Worm (Caenorhabditis elegans): ENCODE results near the gene T26A5.6.

Gene T26A5.6

ce11 chrIII:6449854-6450253 lies 642 bp downstream of the T26A5.6 start:
- 0 out of 2 replicates have a peak, but pooled peaks have one; percentile 30 for TF ChIP-seq attf-6 (GFP tag; IDR thresholded peaks at IDR 0.05)
- TF ChIP-seq F37B4.10 (GFP tag; IDR thresholded peaks at IDR 0.05), result no peak
- TF ChIP-seq athp-1 (tag; optimal IDR thresholded peaks at IDR 0.05), result no peak
- TF ChIP-seq fkh-3 (tag; optimal IDR thresholded peaks at IDR 0.05), result no peak
- no peak for TF ChIP-seq lin-26 (GFP tag; IDR thresholded peaks at IDR 0.05)
- TF ChIP-seq T07F8.4 (tag; optimal IDR thresholded peaks at IDR 0.05), result no peak
- TF ChIP-seq repo-1 (tag; optimal IDR thresholded peaks at IDR 0.05), result peak; percentile 46
- no peak for TF ChIP-seq ceh-91 (GFP tag; IDR thresholded peaks at IDR 0.05)
- TF ChIP-seq rec-8 (tag; optimal IDR thresholded peaks at IDR 0.05), result no peak

- no peak for TF ChIP-seq ztf-26 (tag; optimal IDR thresholded peaks at IDR 0.05)
- peak; percentile 47; the same call in 1 of the 2 replicates for TF ChIP-seq B0336.3 (GFP tag; IDR thresholded peaks at IDR 0.05)
- peak; percentile 7 for TF ChIP-seq somi-1 (GFP tag; optimal IDR thresholded peaks at IDR 0.05)
- TF ChIP-seq F22D6.2 (tag; optimal IDR thresholded peaks at IDR 0.05), result peak; percentile 28
- TF ChIP-seq lin-54 (GFP tag; optimal IDR thresholded peaks at IDR 0.05), result peak; percentile 13
- peak; percentile 52 for TF ChIP-seq tlf-1 (GFP tag; optimal IDR thresholded peaks at IDR 0.05)
- TF ChIP-seq K12H6.12 (tag; optimal IDR thresholded peaks at IDR 0.05), result peak; percentile 7
- TF ChIP-seq let-526 (GFP tag; IDR thresholded peaks at IDR 0.05), result 0 out of 2 replicates have a peak, but pooled peaks have one; percentile 44
- no peak for TF ChIP-seq lin-35 (GFP tag; optimal IDR thresholded peaks at IDR 0.05)
- peak; percentile 57; the same call in 1 of the 2 replicates for TF ChIP-seq C06A6.2 (GFP tag; conservative IDR thresholded peaks at IDR 0.05)
- TF ChIP-seq Y53G8AR.9 (GFP tag; conservative IDR thresholded peaks at IDR 0.05), result 0 out of 2 replicates have a peak, but pooled peaks have one; percentile 35
- TF ChIP-seq aptf-2 (GFP tag; conservative IDR thresholded peaks at IDR 0.05), result no peak; the same call in 1 of the 2 replicates
- TF ChIP-seq mcd-1 (GFP tag; IDR thresholded peaks at IDR 0.05), result peak; percentile 42
- peak; percentile 64 for TF ChIP-seq atf-7 (tag; optimal IDR thresholded peaks at IDR 0.05)
- TF ChIP-seq nhr-27 (tag; optimal IDR thresholded peaks at IDR 0.05), result no peak
- TF ChIP-seq tbp1 (GFP tag; optimal IDR thresholded peaks at IDR 0.05), result no peak
- no peak for TF ChIP-seq snpc-4 (GFP tag; optimal IDR thresholded peaks at IDR 0.05)
- TF ChIP-seq snpc-4 (tag; optimal IDR thresholded peaks at IDR 0.05), result no peak
- no peak for TF ChIP-seq dpff-1 (tag; optimal IDR thresholded peaks at IDR 0.05)
- TF ChIP-seq dox-1 (GFP tag; IDR thresholded peaks at IDR 0.05), result 0 out of 2 replicates have a peak, but pooled peaks have one; percentile 44
- TF ChIP-seq cebp-1 (GFP tag; IDR thresholded peaks at IDR 0.05), result no peak
- TF ChIP-seq cebp-1 (tag; optimal IDR thresholded peaks at IDR 0.05), result peak; percentile 58
- no peak for TF ChIP-seq nfya-1 (tag; optimal IDR thresholded peaks at IDR 0.05; ENCODE audit: borderline replicate concordance, insufficient read depth)
- peak in 1 of 2 experiments; percentile 33 for TF ChIP-seq let-607 (tag; optimal IDR thresholded peaks at IDR 0.05)
- TF ChIP-seq Y79H2A.3 (GFP tag; conservative IDR thresholded peaks at IDR 0.05), result peak; percentile 9; the same call in 1 of the 2 replicates
- peak; percentile 36 for TF ChIP-seq lin-40 (tag; optimal IDR thresholded peaks at IDR 0.05)
- TF ChIP-seq mxl-1 (tag; optimal IDR thresholded peaks at IDR 0.05), result peak; percentile 7
- TF ChIP-seq egl-44 (GFP tag; IDR thresholded peaks at IDR 0.05), result 0 out of 2 replicates have a peak, but pooled peaks have one; percentile 50
- peak; percentile 40 for TF ChIP-seq nhr-80 (tag; optimal IDR thresholded peaks at IDR 0.05)
- TF ChIP-seq hmg-1.2 (GFP tag; IDR thresholded peaks at IDR 0.05), result 0 out of 2 replicates have a peak, but pooled peaks have one; percentile 17
- no peak for TF ChIP-seq B0261.1 (tag; optimal IDR thresholded peaks at IDR 0.05)
Measured at ce11 chrIII:6447521-6447920, 3.0 kb downstream of the T26A5.6 start.
